Worm (Caenorhabditis elegans): Measurements from ENCODE around the gene Y39G8C.2.
A peak's percentile ranks its signal among the peaks of the same experiment; 100 is the strongest.

Y39G8C.2 gene

ce11 chrII:14050506-14050905, 46.9 kb downstream of the Y39G8C.2 start:
- TF ChIP-seq F57C9.4 (tag; optimal IDR thresholded peaks at IDR 0.05) (no peak), efl-1 (GFP tag; optimal IDR thresholded peaks at IDR 0.05) (peak; percentile 39), lin-54 (GFP tag; optimal IDR thresholded peaks at IDR 0.05) (peak; percentile 25), Y79H2A.3 (GFP tag; conservative IDR thresholded peaks at IDR 0.05) (no peak), rcor-1 (GFP tag; IDR thresholded peaks at IDR 0.05) (no peak), lir-1 (GFP tag; conservative IDR thresholded peaks at IDR 0.05) (no peak), ztf-26 (tag; optimal IDR thresholded peaks at IDR 0.05) (peak; percentile 60), F37B4.10 (GFP tag; IDR thresholded peaks at IDR 0.05) (no peak), F23B12.7 (tag; optimal IDR thresholded peaks at IDR 0.05; ENCODE audit: insufficient read depth) (no peak), ekl-4 (GFP tag; IDR thresholded peaks at IDR 0.05) (no peak), lsl-1 (GFP tag; optimal IDR thresholded peaks at IDR 0.05) (no peak), ceh-79 (tag; optimal IDR thresholded peaks at IDR 0.05) (no peak), bed-1 (GFP tag; IDR thresholded peaks at IDR 0.05) (no peak), attf-6 (GFP tag; IDR thresholded peaks at IDR 0.05) (no peak), ceh-40 (GFP tag; IDR thresholded peaks at IDR 0.05) (no peak), ets-4 (GFP tag; optimal IDR thresholded peaks at IDR 0.05) (peak; percentile 4), madf-3 (GFP tag; IDR thresholded peaks at IDR 0.05) (no peak), cebp-2 (GFP tag; IDR thresholded peaks at IDR 0.05) (no peak), F22D6.2 (tag; optimal IDR thresholded peaks at IDR 0.05) (no peak), bed-2 (GFP tag; IDR thresholded peaks at IDR 0.05) (no peak), lsy-27 (tag; optimal IDR thresholded peaks at IDR 0.05; ENCODE audit: borderline replicate concordance, insufficient read depth) (no peak), B0261.1 (tag; optimal IDR thresholded peaks at IDR 0.05) (no peak), Y53G8AR.9 (GFP tag; conservative IDR thresholded peaks at IDR 0.05) (no peak), madf-6 (GFP tag; IDR thresholded peaks at IDR 0.05) (peak; percentile 50), lin-26 (GFP tag; IDR thresholded peaks at IDR 0.05) (peak; percentile 66), unc-62 (GFP tag; optimal IDR thresholded peaks at IDR 0.05) (peak; percentile 9), chd-7 (tag; optimal IDR thresholded peaks at IDR 0.05) (peak; percentile 72), sptf-2 (GFP tag; optimal IDR thresholded peaks at IDR 0.05) (no peak), him-1 (tag; optimal IDR thresholded peaks at IDR 0.05) (no peak), Y53F4B.3 (GFP tag; IDR thresholded peaks at IDR 0.05) (no peak), hlh-26 (GFP tag; conservative IDR thresholded peaks at IDR 0.05) (no peak), ceh-100 (GFP tag; IDR thresholded peaks at IDR 0.05) (0 out of 2 replicates have a peak, but pooled peaks have one; percentile 21), B0336.3 (GFP tag; IDR thresholded peaks at IDR 0.05) (peak; percentile 41; the same call in 1 of the 2 replicates), nhr-80 (tag; optimal IDR thresholded peaks at IDR 0.05) (peak; percentile 87), nhr-90 (tag; optimal IDR thresholded peaks at IDR 0.05) (no peak), dpl-1 (GFP tag; optimal IDR thresholded peaks at IDR 0.05) (no peak), nfya-2 (GFP tag; IDR thresholded peaks at IDR 0.05) (no peak), dpff-1 (tag; optimal IDR thresholded peaks at IDR 0.05) (no peak), F55B11.4 (tag; optimal IDR thresholded peaks at IDR 0.05; ENCODE audit: borderline replicate concordance, insufficient read depth) (no peak), zim-3 (tag; optimal IDR thresholded peaks at IDR 0.05) (no peak), T07F8.4 (tag; optimal IDR thresholded peaks at IDR 0.05) (no peak), F10E7.11 (tag; optimal IDR thresholded peaks at IDR 0.05) (no peak), repo-1 (tag; optimal IDR thresholded peaks at IDR 0.05) (no peak), ztf-28 (GFP tag; IDR thresholded peaks at IDR 0.05) (no peak), attf-3 (GFP tag; conservative IDR thresholded peaks at IDR 0.05) (no peak), unc-130 (GFP tag; optimal IDR thresholded peaks at IDR 0.05) (no peak), ceh-27 (GFP tag; optimal IDR thresholded peaks at IDR 0.05) (peak; percentile 42), nfyb-1 (GFP tag; IDR thresholded peaks at IDR 0.05) (peak; percentile 69), somi-1 (GFP tag; optimal IDR thresholded peaks at IDR 0.05) (peak; percentile 75), nhr-179 (tag; optimal IDR thresholded peaks at IDR 0.05) (no peak)
